Worm (Caenorhabditis elegans): ENCODE data around the gene zipt-2.3.

- TF ChIP-seq unc-55 (GFP tag; optimal IDR thresholded peaks at IDR 0.05) (no peak), nhr-25 (tag; optimal IDR thresholded peaks at IDR 0.05) (no peak), nhr-23 (tag; optimal IDR thresholded peaks at IDR 0.05) (no peak)
Observed at ce11 chrII:13736089-13736488, 20.4 kb upstream of the zipt-2.3 start, which contains the start of gene R06B9.5.

Data from whole organism, L2 larva.